Fruit fly (Drosophila melanogaster) whole organism, pupa: ENCODE data around the gene Spase12.
A peak's percentile ranks its signal among the peaks of the same experiment; 100 is the strongest.

Source experiments
- CG10348 ChIP-seq: fragments of 200-800 bp; sonication (Bioruptor generic); IDR thresholded peaks from 2 replicates; pipeline ENCODE4 v1.3.6; 2022; ENCODE audit warnings: missing biosample characterization, missing genetic modification characterization
- CG12605 ChIP-seq: fragments of 200-800 bp; sonication (Bioruptor generic); IDR thresholded peaks from 2 replicates; pipeline ENCODE4 v1.3.6; 2022; ENCODE audit warnings: missing biosample characterization, missing genetic modification characterization
- CG13204 ChIP-seq: fragments of 200-800 bp; sonication (Bioruptor generic); optimal IDR thresholded peaks from 2 replicates; lab custom pipeline; 2018; ENCODE audit warnings: missing biosample characterization, mild to moderate bottlenecking, missing genetic modification characterization, moderate library complexity
- CG14655 ChIP-seq: fragments of 200-800 bp; sonication (Bioruptor generic); optimal IDR thresholded peaks from 3 replicates; lab custom pipeline; 2017; ENCODE audit warnings: mild to moderate bottlenecking, missing biosample characterization, missing genetic modification reagents, missing genetic modification characterization
- CG15710 ChIP-seq: fragments of 200-800 bp; sonication (Bioruptor generic); optimal IDR thresholded peaks from 2 replicates; lab custom pipeline; 2018; ENCODE audit warnings: missing biosample characterization, mild to moderate bottlenecking, missing genetic modification characterization, moderate library complexity
- CG17806 ChIP-seq: fragments of 200-800 bp; sonication (Bioruptor generic); optimal IDR thresholded peaks from 2 replicates; lab custom pipeline; 2018; ENCODE audit warnings: missing biosample characterization, mild to moderate bottlenecking, missing genetic modification characterization, moderate library complexity
- CG34367 ChIP-seq: fragments of 200-800 bp; sonication (Bioruptor generic); optimal IDR thresholded peaks from 2 replicates; lab custom pipeline; 2018; ENCODE audit warnings: missing biosample characterization, mild to moderate bottlenecking, missing genetic modification characterization
- CG8301 ChIP-seq: fragments of 200-800 bp; sonication (Bioruptor generic); optimal IDR thresholded peaks from 2 replicates; lab custom pipeline; 2018; ENCODE audit warnings: missing biosample characterization, mild to moderate bottlenecking, missing genetic modification characterization
- D1 ChIP-seq: fragments of 200-800 bp; sonication (Bioruptor generic); optimal IDR thresholded peaks from 2 replicates; lab custom pipeline; 2018; ENCODE audit warnings: missing biosample characterization, mild to moderate bottlenecking, missing genetic modification characterization, moderate library complexity

DNA sequence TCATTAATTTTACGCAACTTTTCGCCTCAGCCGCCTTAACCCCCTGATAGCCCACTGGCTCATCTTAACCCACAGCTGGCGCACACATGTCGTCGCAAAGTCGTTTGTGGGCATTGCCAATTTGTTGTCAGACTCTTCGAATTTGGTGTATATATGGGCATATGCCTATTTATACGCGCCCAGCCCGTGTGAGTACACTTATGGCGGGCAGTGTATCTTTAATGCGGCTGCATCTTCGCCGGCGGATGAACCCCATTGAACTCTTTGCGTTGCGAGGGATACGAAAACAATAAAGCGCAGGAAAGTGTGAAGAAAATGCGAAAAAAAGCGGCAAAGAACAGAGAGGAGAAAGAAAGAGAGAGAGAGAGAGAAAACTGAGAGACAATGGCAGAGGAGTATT is 29.9 kb downstream of the Spase12 start:
- TF ChIP-seq CG14655 (GFP tag; lab: Kevin White, UChicago) (peak; percentile 18), CG17806 (peak; percentile 1), CG10348 (no peak), CG13204 (GFP tag; lab: Kevin White, UChicago) (no peak), D1 (tag; lab: Kevin White, UChicago) (no peak), CG34367 (tag; lab: Kevin White, UChicago) (no peak), CG15710 (tag; lab: Kevin White, UChicago) (peak; percentile 18), CG8301 (tag; lab: Kevin White, UChicago) (no peak), CG12605 (GFP tag; lab: Robert Waterston, UW) (no peak)
